Fruit fly (Drosophila melanogaster) Kc167 (cell line): ENCODE data around the gene CG12012.

Experiments
- Myc ChIP-seq: fragments of >200 bp; optimal IDR thresholded peaks from 2 replicates; lab custom pipeline; 2017; ENCODE audit warnings: missing external identifiers
- Sin3A ChIP-seq: fragments of >200 bp; optimal IDR thresholded peaks from 2 replicates; lab custom pipeline; 2018; ENCODE audit warnings: missing external identifiers
- h ChIP-seq: fragments of >200 bp; optimal IDR thresholded peaks from 3 replicates; lab custom pipeline; 2018; ENCODE audit warnings: missing external identifiers
- insv ChIP-seq: fragments of >200 bp; optimal IDR thresholded peaks from 3 replicates; lab custom pipeline; 2018; ENCODE audit warnings: missing external identifiers
- psq ChIP-seq: fragments of >200 bp; optimal IDR thresholded peaks from 2 replicates; lab custom pipeline; 2017; ENCODE audit warnings: missing external identifiers
- ttk ChIP-seq: sonication (Bioruptor generic); optimal IDR thresholded peaks from 2 replicates; lab custom pipeline; 2017; ENCODE audit warnings: missing external identifiers

Gene CG12012

DNA sequence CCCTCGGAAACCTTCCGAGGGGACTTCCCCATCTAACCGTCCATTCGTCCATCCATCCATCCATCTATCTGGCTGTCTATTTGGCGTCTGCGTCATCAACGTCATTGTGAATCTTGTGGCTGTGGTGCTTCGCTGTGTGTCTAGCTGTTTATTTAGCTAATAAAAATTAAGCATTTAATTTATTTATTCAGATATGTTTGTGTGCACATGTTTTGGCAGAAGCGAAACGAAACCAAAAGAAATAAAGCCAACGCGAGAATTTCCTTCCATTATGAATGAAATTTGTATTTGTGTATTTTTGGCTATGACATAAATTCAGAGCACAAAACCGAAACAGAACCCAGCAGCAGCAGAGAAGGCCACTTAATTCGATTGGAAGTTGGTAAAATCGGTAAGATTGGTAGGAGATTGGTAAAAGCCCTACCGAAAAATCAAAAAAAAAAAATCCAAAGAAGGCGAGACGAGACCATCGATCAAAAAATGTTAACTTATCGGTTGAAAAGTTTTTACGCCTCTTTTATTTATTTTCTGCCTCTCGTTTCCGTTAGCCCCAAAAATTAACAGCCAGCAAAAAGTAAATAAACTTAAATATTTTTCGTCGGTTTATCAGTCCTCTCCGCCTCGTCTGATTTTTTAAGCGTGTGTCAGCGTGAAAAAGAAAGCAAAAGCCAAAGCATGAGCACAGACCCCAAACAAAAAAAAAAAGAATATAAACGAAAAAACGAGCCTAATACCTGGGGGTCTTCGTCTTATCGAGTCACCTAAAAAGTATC is 38.4 kb downstream of the CG12012 start:
- TF ChIP-seq Myc (lab: Kevin White, UChicago): no peak
- no peak for TF ChIP-seq ttk (lab: Kevin White, UChicago)
- no peak for TF ChIP-seq insv (lab: Kevin White, UChicago)
- no peak for TF ChIP-seq psq (lab: Kevin White, UChicago)
- TF ChIP-seq h: no peak
- TF ChIP-seq Sin3A (lab: Kevin White, UChicago): no peak

DNA sequence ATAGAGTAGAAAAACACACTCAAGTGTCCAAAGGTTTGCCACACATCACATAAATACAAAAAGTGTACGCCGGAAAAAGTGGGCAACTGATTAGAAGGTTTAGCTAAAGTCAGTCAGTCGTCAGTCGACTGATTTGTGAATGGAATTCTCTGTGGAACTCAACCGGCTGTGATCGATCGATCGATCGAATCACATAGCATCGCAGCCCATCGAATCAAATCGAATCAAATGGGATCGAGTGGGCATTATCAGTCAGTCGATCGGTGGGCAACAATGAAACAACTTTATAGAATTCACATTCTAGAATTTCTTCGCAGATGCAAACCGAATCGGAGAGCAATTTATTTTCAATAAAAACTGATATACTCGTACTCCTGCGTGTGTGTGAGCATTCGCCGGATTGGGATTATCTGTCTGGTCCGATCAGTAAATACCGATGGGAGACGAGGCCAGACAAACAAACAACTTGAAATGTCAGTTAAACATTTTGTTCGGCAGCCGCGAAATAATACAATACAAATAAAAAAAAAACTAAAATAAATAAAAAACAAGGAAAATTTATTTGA is 39.2 kb downstream of the CG12012 start:
- no peak for TF ChIP-seq Sin3A (lab: Kevin White, UChicago)
- TF ChIP-seq h: no peak
- TF ChIP-seq psq (lab: Kevin White, UChicago): no peak
- TF ChIP-seq ttk (lab: Kevin White, UChicago): no peak
- TF ChIP-seq insv (lab: Kevin White, UChicago): no peak
- no peak for TF ChIP-seq Myc (lab: Kevin White, UChicago)

dm6 chr3L:3417120-3417519 is 40.6 kb downstream of the CG12012 start:
- TF ChIP-seq insv (lab: Kevin White, UChicago): no peak
- TF ChIP-seq Sin3A (lab: Kevin White, UChicago): no peak
- TF ChIP-seq ttk (lab: Kevin White, UChicago): no peak
- no peak for TF ChIP-seq Myc (lab: Kevin White, UChicago)
- TF ChIP-seq psq (lab: Kevin White, UChicago): no peak
- TF ChIP-seq h: no peak

DNA sequence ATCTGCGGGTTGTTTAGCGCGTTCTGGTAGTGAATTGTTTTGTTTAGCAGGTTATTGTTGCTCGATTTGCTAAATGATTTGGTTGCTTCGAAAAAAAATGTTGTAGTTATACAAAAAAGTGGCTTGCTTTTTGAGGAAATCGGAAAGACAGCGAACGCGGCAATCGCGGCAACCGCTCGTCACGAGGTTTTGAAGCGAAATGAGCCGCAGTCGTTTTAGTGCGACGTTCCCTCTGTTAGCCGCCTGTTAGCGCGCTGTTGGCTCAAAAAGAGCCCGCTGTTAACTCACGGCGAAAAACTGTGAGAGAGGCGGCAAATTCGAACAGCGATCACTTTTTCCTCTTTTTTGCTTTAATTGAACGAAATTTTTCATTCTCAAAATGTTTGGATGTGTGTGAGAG is 41.2 kb downstream of the CG12012 start:
- TF ChIP-seq h (no peak), psq (lab: Kevin White, UChicago) (no peak), Sin3A (lab: Kevin White, UChicago) (no peak), Myc (lab: Kevin White, UChicago) (no peak), insv (lab: Kevin White, UChicago) (no peak), ttk (lab: Kevin White, UChicago) (no peak)

DNA sequence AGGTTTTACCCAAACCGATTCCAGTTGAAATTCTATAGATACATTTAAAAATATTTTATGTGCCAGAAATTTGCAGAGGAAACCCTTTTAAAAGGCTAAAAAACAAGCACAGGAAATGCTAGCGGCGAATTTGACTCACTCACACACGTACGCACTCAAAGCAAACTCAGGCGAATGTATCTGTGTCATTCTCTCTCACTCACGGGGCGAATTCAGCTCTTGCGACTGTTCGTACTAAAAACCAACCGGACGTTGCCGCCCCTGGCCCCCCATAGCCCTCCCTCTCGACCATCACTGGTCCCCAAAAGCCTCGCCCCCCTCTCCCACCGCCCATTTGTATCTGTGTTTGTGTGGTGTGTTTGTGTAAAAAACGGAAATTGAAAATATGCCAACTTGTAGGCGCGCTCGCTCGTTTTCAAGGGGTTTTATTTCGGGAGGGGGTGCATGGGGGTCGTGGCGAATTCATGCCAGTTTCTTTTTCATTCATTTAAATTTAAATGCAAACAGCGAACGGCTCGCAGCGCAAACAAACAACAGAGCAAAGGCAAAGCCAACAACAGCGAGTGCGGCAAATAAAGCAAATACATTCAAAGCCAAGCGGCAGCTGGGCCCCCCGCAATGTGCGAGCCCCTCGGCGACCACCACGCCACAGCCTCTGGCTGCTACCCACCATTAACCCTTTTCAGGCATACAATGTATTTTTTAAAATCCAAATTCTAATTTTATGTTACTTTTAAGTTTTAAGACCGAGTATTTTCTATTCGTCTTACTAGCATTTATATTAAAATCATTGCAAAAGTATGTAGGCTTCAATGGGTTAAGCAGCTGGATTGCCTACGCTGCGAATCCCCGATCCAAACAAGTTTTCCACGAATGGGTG is 41.9 kb downstream of the CG12012 start:
- no peak for TF ChIP-seq insv (lab: Kevin White, UChicago)
- TF ChIP-seq Sin3A (lab: Kevin White, UChicago): no peak
- TF ChIP-seq psq (lab: Kevin White, UChicago): no peak
- TF ChIP-seq ttk (lab: Kevin White, UChicago): no peak
- TF ChIP-seq Myc (lab: Kevin White, UChicago): no peak
- no peak for TF ChIP-seq h

dm6 chr3L:3419369-3420232 is 43.0 kb downstream of the CG12012 start:
- no peak for TF ChIP-seq psq (lab: Kevin White, UChicago)

- TF ChIP-seq insv (lab: Kevin White, UChicago) (no peak), psq (lab: Kevin White, UChicago) (no peak), Myc (lab: Kevin White, UChicago) (no peak), ttk (lab: Kevin White, UChicago) (no peak), Sin3A (lab: Kevin White, UChicago) (no peak), h (no peak)
Observed at dm6 chr3L:3420237-3420643, 43.7 kb downstream of the CG12012 start.

DNA sequence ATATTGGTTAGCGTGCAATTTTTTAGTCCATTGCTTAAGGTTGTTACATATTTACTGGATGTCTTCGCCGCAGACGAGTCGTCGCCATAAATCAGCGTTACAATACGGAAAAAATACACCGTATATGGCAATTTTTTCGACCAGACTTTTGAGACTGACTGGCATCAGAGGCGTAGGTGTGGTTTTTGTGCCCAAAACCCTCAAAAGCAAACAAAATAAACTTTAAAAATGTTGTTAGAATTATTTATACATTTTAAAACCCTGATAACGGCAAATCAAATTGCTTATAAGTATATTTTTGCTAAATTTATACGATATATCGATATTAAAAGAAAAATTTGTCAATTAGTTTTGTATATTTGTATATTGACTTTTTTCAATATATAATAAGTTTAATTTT is 44.1 kb downstream of the CG12012 start:
- TF ChIP-seq Sin3A (lab: Kevin White, UChicago) (no peak), ttk (lab: Kevin White, UChicago) (no peak), psq (lab: Kevin White, UChicago) (no peak), Myc (lab: Kevin White, UChicago) (no peak), h (no peak), insv (lab: Kevin White, UChicago) (no peak)

- TF ChIP-seq psq (lab: Kevin White, UChicago) (no peak), Myc (lab: Kevin White, UChicago) (no peak), ttk (lab: Kevin White, UChicago) (no peak), h (no peak), insv (lab: Kevin White, UChicago) (no peak), Sin3A (lab: Kevin White, UChicago) (no peak)
Observed at dm6 chr3L:3423006-3423405, 46.4 kb downstream of the CG12012 start.

- no peak for TF ChIP-seq Sin3A (lab: Kevin White, UChicago)
- no peak for TF ChIP-seq ttk (lab: Kevin White, UChicago)
- no peak for TF ChIP-seq insv (lab: Kevin White, UChicago)
- no peak for TF ChIP-seq h
- no peak for TF ChIP-seq psq (lab: Kevin White, UChicago)
- TF ChIP-seq Myc (lab: Kevin White, UChicago): no peak
Observed at dm6 chr3L:3424846-3425245, 48.3 kb downstream of the CG12012 start, which contains the start of gene sty. Gene sty (minus strand): TSS chr3L:3424935.
